Fruit fly (Drosophila melanogaster) whole organism, prepupa: ENCODE data around the gene disco-r.

Experiments used
- CG11294 ChIP-seq: fragments of 200-800 bp; sonication (Bioruptor generic); IDR thresholded peaks from 2 replicates; pipeline ENCODE4 v1.3.6; 2022; ENCODE audit warnings: missing biosample characterization, missing genetic modification characterization
- CG34406 ChIP-seq: fragments of 200-800 bp; sonication (Bioruptor generic); optimal IDR thresholded peaks from 3 replicates; lab custom pipeline; 2016; ENCODE audit warnings: missing biosample characterization, missing genetic modification characterization
- CG4318 ChIP-seq: fragments of 200-800 bp; sonication (Bioruptor generic); optimal IDR thresholded peaks from 3 replicates; lab custom pipeline; 2017; ENCODE audit warnings: missing biosample characterization, mild to moderate bottlenecking, missing genetic modification characterization
- CG6808 ChIP-seq: fragments of 200-800 bp; sonication (Bioruptor generic); optimal IDR thresholded peaks from 3 replicates; lab custom pipeline; 2017; ENCODE audit warnings: missing biosample characterization, missing genetic modification characterization, mild to moderate bottlenecking, moderate library complexity, missing genetic modification reagents
- CG7368 ChIP-seq: fragments of 200-800 bp; sonication (Bioruptor generic); optimal IDR thresholded peaks from 3 replicates; lab custom pipeline; 2016; ENCODE audit warnings: missing biosample characterization, missing genetic modification characterization
- CG8632 ChIP-seq: fragments of 200-800 bp; sonication (Bioruptor generic); optimal IDR thresholded peaks from 3 replicates; lab custom pipeline; 2016; ENCODE audit warnings: missing biosample characterization, missing genetic modification characterization
- Eip78C ChIP-seq: fragments of 200-800 bp; sonication (Bioruptor generic); peaks from one replicate; lab custom pipeline; 2016; ENCODE audit warnings: missing biosample characterization, missing genetic modification characterization
- Ets21C ChIP-seq: fragments of 200-800 bp; sonication (Bioruptor generic); optimal IDR thresholded peaks from 3 replicates; lab custom pipeline; 2016; ENCODE audit warnings: missing biosample characterization, missing genetic modification characterization
- Hr39 ChIP-seq: fragments of 200-800 bp; sonication (Bioruptor generic); optimal IDR thresholded peaks from 2 replicates; lab custom pipeline; 2016; ENCODE audit warnings: missing biosample characterization, missing genetic modification characterization
- Lpt ChIP-seq: fragments of 200-800 bp; sonication (Bioruptor generic); optimal IDR thresholded peaks from 3 replicates; lab custom pipeline; 2016; ENCODE audit warnings: missing biosample characterization, missing genetic modification characterization
- acj6 ChIP-seq: fragments of 200-800 bp; sonication (Bioruptor generic); optimal IDR thresholded peaks from 3 replicates; lab custom pipeline; 2016; ENCODE audit warnings: missing biosample characterization, missing genetic modification characterization
- cyc ChIP-seq: fragments of 200-800 bp; sonication (Bioruptor generic); optimal IDR thresholded peaks from 3 replicates; lab custom pipeline; 2016; ENCODE audit warnings: missing biosample characterization, missing genetic modification characterization

dm6 chrX:16157445-16157844 lies 8.7 kb upstream of the disco-r start:
- TF ChIP-seq Hr39 (GFP tag; lab: Kevin White, UChicago) (no peak), Ets21C (GFP tag; lab: Kevin White, UChicago) (no peak), Eip78C (GFP tag; lab: Kevin White, UChicago) (no peak), CG8632 (GFP tag; lab: Kevin White, UChicago) (no peak), Lpt (GFP tag; lab: Kevin White, UChicago) (no peak), CG34406 (GFP tag; lab: Kevin White, UChicago) (no peak), CG7368 (GFP tag; lab: Kevin White, UChicago) (no peak), cyc (GFP tag; lab: Kevin White, UChicago) (no peak), CG11294 (GFP tag; lab: Robert Waterston, UW) (no peak), acj6 (GFP tag; lab: Kevin White, UChicago) (no peak), CG6808 (GFP tag; lab: Kevin White, UChicago) (no peak), CG4318 (GFP tag; lab: Kevin White, UChicago) (no peak)
